Worm (Caenorhabditis elegans) whole organism, late embryonic: ENCODE results near the gene C14A6.8.

Experiments used
- Y22D7AL.16 ChIP-seq: sonication (generic microtip); optimal IDR thresholded peaks from 2 replicates; lab custom pipeline; 2016; ENCODE audit warnings: missing genetic modification characterization, missing compliant biosample characterization
- ama-1 ChIP-seq: fragments of 150-350 bp; optimal IDR thresholded peaks from 2 replicates; lab custom pipeline; 2014
- ceh-24 ChIP-seq: sonication (generic microtip); optimal IDR thresholded peaks from 2 replicates; lab custom pipeline; 2016; ENCODE audit warnings: mild to moderate bottlenecking, missing genetic modification characterization, missing compliant biosample characterization
- hlh-15 ChIP-seq: sonication (generic microtip); optimal IDR thresholded peaks from 2 replicates; lab custom pipeline; 2016; ENCODE audit warnings: missing genetic modification characterization, missing compliant biosample characterization
- nfya-1 ChIP-seq: sonication (generic microtip); optimal IDR thresholded peaks from 2 replicates; lab custom pipeline; 2017; ENCODE audit warnings: missing genetic modification characterization, mild to moderate bottlenecking, missing compliant biosample characterization, antibody characterized with exemption, moderate library complexity
- odd-2 ChIP-seq: sonication (generic microtip); optimal IDR thresholded peaks from 2 replicates; lab custom pipeline; 2017; ENCODE audit warnings: antibody characterized with exemption, mild to moderate bottlenecking, missing genetic modification characterization, missing compliant biosample characterization
- pros-1 ChIP-seq: fragments of 150-350 bp; optimal IDR thresholded peaks from 2 replicates; lab custom pipeline; 2014; ENCODE audit warnings: missing biosample characterization, missing genetic modification reagents, missing genetic modification characterization

DNA sequence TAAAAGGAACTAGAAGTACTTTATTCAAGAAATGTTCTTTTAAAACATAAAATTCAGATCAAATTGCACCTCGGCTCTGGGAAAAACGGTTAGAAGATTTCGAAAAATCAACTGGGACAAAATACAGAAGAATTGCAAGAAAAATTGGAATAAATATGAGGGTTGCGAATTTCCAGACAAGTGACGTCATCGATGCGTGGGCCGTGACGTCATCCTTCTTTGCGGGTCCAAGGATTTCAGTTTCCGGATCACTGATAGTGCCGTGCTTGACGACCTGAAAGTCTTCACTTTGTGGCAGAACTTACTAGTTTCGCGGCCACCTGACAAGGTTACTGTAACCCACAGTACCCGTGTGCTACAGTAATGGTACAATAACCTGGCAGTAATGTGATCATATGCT lies 8.0 kb downstream of the C14A6.8 start:
- TF ChIP-seq ceh-24 (tag; lab: Kevin White, UChicago) (no peak), odd-2 (tag; lab: Kevin White, UChicago) (no peak), hlh-15 (tag; lab: Kevin White, UChicago) (no peak), nfya-1 (tag; lab: Kevin White, UChicago) (no peak), Y22D7AL.16 (tag; lab: Kevin White, UChicago) (no peak), ama-1 (no peak), pros-1 (tag; lab: Kevin White, UChicago) (no peak)
